Worm (Caenorhabditis elegans): Measurements from ENCODE around the gene tbc-8.

The tbc-8 gene

DNA sequence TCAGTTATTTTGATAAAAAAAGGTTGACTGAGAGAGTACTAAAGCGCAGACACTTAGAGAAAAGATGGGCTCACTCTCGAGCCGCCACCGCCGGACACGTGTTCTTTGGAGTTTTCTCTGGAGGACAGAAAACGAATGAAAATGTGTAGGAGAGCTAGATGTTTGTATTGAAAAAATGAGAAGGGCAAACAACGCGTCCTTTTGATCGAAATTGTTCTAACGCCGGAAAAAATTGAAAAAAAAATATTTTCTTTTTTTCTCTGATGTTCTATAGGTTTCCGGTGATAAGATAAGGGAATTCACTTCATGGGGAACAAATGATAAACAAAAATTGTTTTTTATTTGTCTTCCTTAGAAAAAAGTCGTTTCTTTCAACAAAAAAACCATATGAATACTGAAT lies 34.9 kb upstream of the tbc-8 start:
- TF ChIP-seq hif-1 (tag; optimal IDR thresholded peaks at IDR 0.05) (peak in 1 of 2 experiments; percentile 46), lin-1 (GFP tag; IDR thresholded peaks at IDR 0.05) (0 out of 2 replicates have a peak, but pooled peaks have one; percentile 7), nhr-28 (tag; optimal IDR thresholded peaks at IDR 0.05) (peak; percentile 62), mdl-1 (tag; optimal IDR thresholded peaks at IDR 0.05) (peak in 1 of 2 experiments; percentile 25), dve-1 (tag; optimal IDR thresholded peaks at IDR 0.05; ENCODE audit: insufficient read depth) (peak; percentile 63), zfp-2 (tag; optimal IDR thresholded peaks at IDR 0.05) (no peak), ceh-82 (tag; optimal IDR thresholded peaks at IDR 0.05) (no peak), pqm-1 (tag; optimal IDR thresholded peaks at IDR 0.05) (peak; percentile 23), F10B5.3 (tag; optimal IDR thresholded peaks at IDR 0.05) (no peak), hlh-11 (tag; optimal IDR thresholded peaks at IDR 0.05) (peak; percentile 62), Y48G9A.11 (GFP tag; IDR thresholded peaks at IDR 0.05) (no peak), ces-1 (GFP tag; optimal IDR thresholded peaks at IDR 0.05) (no peak), ama-1 (optimal IDR thresholded peaks at IDR 0.05) (no peak), D1046.2 (GFP tag; IDR thresholded peaks at IDR 0.05) (no peak), hlh-30 (tag; optimal IDR thresholded peaks at IDR 0.05; ENCODE audit: insufficient read depth) (peak; percentile 52), R02D3.7 (tag; optimal IDR thresholded peaks at IDR 0.05) (no peak), spr-3 (GFP tag; optimal IDR thresholded peaks at IDR 0.05) (no peak), zfp-3 (GFP tag; conservative IDR thresholded peaks at IDR 0.05) (no peak), daf-16 (GFP tag; optimal IDR thresholded peaks at IDR 0.05) (peak in 1 of 2 experiments; percentile 61), daf-16 (tag; optimal IDR thresholded peaks at IDR 0.05) (peak; percentile 87), mep-1 (tag; optimal IDR thresholded peaks at IDR 0.05) (peak; percentile 37), fos-1 (tag; optimal IDR thresholded peaks at IDR 0.05) (no peak), zip-2 (tag; optimal IDR thresholded peaks at IDR 0.05) (no peak), daf-19 (GFP tag; conservative IDR thresholded peaks at IDR 0.05) (no peak), dmd-6 (GFP tag; IDR thresholded peaks at IDR 0.05) (peak; percentile 56), F37D6.2 (tag; optimal IDR thresholded peaks at IDR 0.05) (no peak), snpc-4 (tag; optimal IDR thresholded peaks at IDR 0.05) (no peak), nhr-102 (tag; optimal IDR thresholded peaks at IDR 0.05) (no peak), vab-7 (GFP tag; IDR thresholded peaks at IDR 0.05) (no peak), lim-7 (GFP tag; IDR thresholded peaks at IDR 0.05) (no peak), lsy-2 (tag; optimal IDR thresholded peaks at IDR 0.05) (peak in 1 of 2 experiments; percentile 12), mxl-3 (GFP tag; optimal IDR thresholded peaks at IDR 0.05) (peak; percentile 44)

DNA sequence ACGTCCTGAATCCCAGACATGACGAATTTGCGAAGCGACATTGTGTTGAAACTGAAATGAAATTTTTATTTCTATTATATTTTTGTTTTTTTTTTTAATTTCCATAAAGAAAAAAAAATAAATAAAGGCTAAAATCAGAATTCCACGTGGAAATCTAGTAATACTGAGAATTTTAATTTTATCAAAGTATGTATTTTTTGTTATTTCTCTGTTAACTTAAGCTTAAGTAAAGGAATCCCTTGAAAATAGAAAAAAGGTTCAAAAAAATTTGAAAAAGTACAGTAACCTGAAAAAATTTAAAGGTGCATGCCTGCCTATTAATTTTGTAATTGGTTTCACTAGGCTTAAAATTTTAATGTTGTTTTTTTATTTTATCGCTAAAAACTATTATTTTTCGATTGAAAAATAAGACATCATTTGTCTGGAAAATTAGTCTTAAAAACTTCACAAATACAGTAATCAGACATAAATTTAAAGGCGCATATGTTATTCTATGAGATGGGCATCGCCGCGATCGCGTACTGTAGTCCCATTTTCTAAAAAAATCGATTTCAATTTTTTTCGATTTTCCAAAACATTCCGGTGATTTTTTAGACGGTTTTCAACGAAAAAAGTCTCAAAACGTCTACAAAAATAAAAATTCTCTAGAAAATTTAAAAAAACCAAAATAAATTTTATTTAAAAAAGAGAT lies 34.2 kb upstream of the tbc-8 start, which contains the start of gene nex-2:
Gene nex-2, minus strand, starts transcription at position 51 of the 691 bp plus-strand sequence.
- TF ChIP-seq attf-4 (tag; optimal IDR thresholded peaks at IDR 0.05) (no peak), F26F4.8 (GFP tag; conservative IDR thresholded peaks at IDR 0.05) (no peak), zag-1 (tag; optimal IDR thresholded peaks at IDR 0.05) (no peak), Y105C5A.15 (GFP tag; IDR thresholded peaks at IDR 0.05) (no peak), mep-1 (tag; optimal IDR thresholded peaks at IDR 0.05) (no peak), nhr-25 (tag; optimal IDR thresholded peaks at IDR 0.05; ENCODE audit: borderline replicate concordance, insufficient read depth) (no peak), ceh-62 (tag; optimal IDR thresholded peaks at IDR 0.05) (no peak), lin-1 (GFP tag; IDR thresholded peaks at IDR 0.05) (no peak), pqm-1 (tag; optimal IDR thresholded peaks at IDR 0.05) (no peak), unc-130 (GFP tag; optimal IDR thresholded peaks at IDR 0.05) (no peak), madf-5 (GFP tag; IDR thresholded peaks at IDR 0.05) (no peak), ceh-82 (tag; optimal IDR thresholded peaks at IDR 0.05) (no peak), ceh-44 (GFP tag; IDR thresholded peaks at IDR 0.05) (no peak), rbr-2 (tag; optimal IDR thresholded peaks at IDR 0.05) (no peak)

Measured in whole organism, L4 larva.